Fruit fly (Drosophila melanogaster) whole organism, embryonic: Measurements from ENCODE around the gene Pat1.

ENCODE experiments used
- Atf-2 ChIP-seq: fragments of 200-800 bp; sonication (Bioruptor generic); optimal IDR thresholded peaks from 2 replicates; lab custom pipeline; 2016; ENCODE audit warnings: missing biosample characterization, missing genetic modification characterization
- Blimp-1 ChIP-seq: fragments of 200-800 bp; sonication (Bioruptor generic); optimal IDR thresholded peaks from 3 replicates; lab custom pipeline; 2018; ENCODE audit warnings: missing biosample characterization, missing genetic modification characterization, mild to moderate bottlenecking, moderate library complexity, missing genetic modification reagents
- CG12744 ChIP-seq: fragments of 200-800 bp; sonication (Bioruptor generic); optimal IDR thresholded peaks from 2 replicates; lab custom pipeline; 2016; ENCODE audit warnings: missing biosample characterization, missing genetic modification characterization
- CG12942 ChIP-seq: fragments of 200-800 bp; sonication (Bioruptor generic); optimal IDR thresholded peaks from 3 replicates; lab custom pipeline; 2016; ENCODE audit warnings: missing biosample characterization, missing genetic modification characterization
- CG13287 ChIP-seq: fragments of 200-800 bp; sonication (Bioruptor generic); IDR thresholded peaks from 2 replicates; pipeline ENCODE4 v1.3.6; 2022; ENCODE audit warnings: missing biosample characterization, missing genetic modification characterization; ENCODE audit not compliant: partially characterized antibody
- CG17385 ChIP-seq: fragments of 200-800 bp; sonication (Bioruptor generic); optimal IDR thresholded peaks from 3 replicates; lab custom pipeline; 2018; ENCODE audit warnings: missing biosample characterization, mild to moderate bottlenecking, missing genetic modification characterization
- CG31388 ChIP-seq: fragments of 200-800 bp; sonication (Bioruptor generic); optimal IDR thresholded peaks from 2 replicates; lab custom pipeline; 2016; ENCODE audit warnings: missing biosample characterization, missing genetic modification characterization
- CG34422 ChIP-seq: fragments of 200-800 bp; sonication (Bioruptor generic); IDR thresholded peaks from 3 replicates; pipeline ENCODE4 v1.3.6; 2022; ENCODE audit warnings: missing biosample characterization, missing genetic modification characterization
- CG6654 ChIP-seq: fragments of 200-800 bp; sonication (Bioruptor generic); optimal IDR thresholded peaks from 2 replicates; lab custom pipeline; 2017; ENCODE audit warnings: missing biosample characterization, mild to moderate bottlenecking, missing genetic modification characterization
- CG8924 ChIP-seq: fragments of 200-800 bp; optimal IDR thresholded peaks from 3 replicates; lab custom pipeline; 2019; ENCODE audit warnings: missing biosample characterization, mild to moderate bottlenecking, missing genetic modification characterization, moderate library complexity
- CG9797 ChIP-seq: fragments of 200-800 bp; sonication (Bioruptor generic); optimal IDR thresholded peaks from 3 replicates; lab custom pipeline; 2018; ENCODE audit warnings: missing biosample characterization, mild to moderate bottlenecking, missing genetic modification characterization
- CG9817 ChIP-seq: fragments of 200-800 bp; sonication (Bioruptor generic); optimal IDR thresholded peaks from 2 replicates; lab custom pipeline; 2018; ENCODE audit warnings: missing biosample characterization, mild to moderate bottlenecking, missing genetic modification characterization, moderate library complexity
- CoRest ChIP-seq: fragments of 200-800 bp; sonication (Bioruptor generic); optimal IDR thresholded peaks from 3 replicates; lab custom pipeline; 2018; ENCODE audit warnings: missing biosample characterization, mild to moderate bottlenecking, missing genetic modification characterization, moderate library complexity
- D19A ChIP-seq: fragments of 200-800 bp; optimal IDR thresholded peaks from 3 replicates; lab custom pipeline; 2019; ENCODE audit warnings: missing biosample characterization, mild to moderate bottlenecking, missing genetic modification characterization, moderate library complexity
- Dad ChIP-seq: fragments of 200-800 bp; sonication (Bioruptor generic); optimal IDR thresholded peaks from 3 replicates; lab custom pipeline; 2016; ENCODE audit warnings: missing biosample characterization, missing genetic modification characterization
- HmgD ChIP-seq: fragments of 200-800 bp; sonication (Bioruptor generic); optimal IDR thresholded peaks from 3 replicates; lab custom pipeline; 2016; ENCODE audit warnings: missing biosample characterization, missing genetic modification characterization
- Hmr ChIP-seq: fragments of 200-800 bp; sonication (Bioruptor generic); optimal IDR thresholded peaks from 3 replicates; lab custom pipeline; 2017; ENCODE audit warnings: mild to moderate bottlenecking, missing biosample characterization, missing genetic modification reagents, missing genetic modification characterization
- Hmx ChIP-seq: fragments of 200-800 bp; sonication (Bioruptor generic); optimal IDR thresholded peaks from 2 replicates; lab custom pipeline; 2016; ENCODE audit warnings: missing biosample characterization, missing genetic modification characterization
- Hr3 ChIP-seq: fragments of 200-800 bp; sonication (Bioruptor generic); optimal IDR thresholded peaks from 3 replicates; lab custom pipeline; 2016; ENCODE audit warnings: missing biosample characterization, missing genetic modification characterization
- Hsf ChIP-seq: fragments of 200-800 bp; sonication (Bioruptor generic); optimal IDR thresholded peaks from 3 replicates; lab custom pipeline; 2016; ENCODE audit warnings: missing biosample characterization, missing genetic modification characterization
- Lhr ChIP-seq: fragments of 200-800 bp; sonication (Bioruptor generic); optimal IDR thresholded peaks from 3 replicates; lab custom pipeline; 2017; ENCODE audit warnings: mild to moderate bottlenecking, missing biosample characterization, missing genetic modification reagents, missing genetic modification characterization
- MBD-R2 ChIP-seq: fragments of 200-800 bp; sonication (Bioruptor generic); IDR thresholded peaks from 2 replicates; pipeline ENCODE4 v1.3.6; 2022; ENCODE audit warnings: missing biosample characterization, missing genetic modification characterization
- Rx ChIP-seq: fragments of 200-800 bp; sonication (Bioruptor generic); IDR thresholded peaks from 2 replicates; pipeline ENCODE4 v1.3.6; 2022; ENCODE audit warnings: missing biosample characterization, missing genetic modification characterization
- Scr ChIP-seq: fragments of 200-800 bp; sonication (Bioruptor generic); IDR thresholded peaks from 2 replicates; pipeline ENCODE4 v1.3.6; 2022; ENCODE audit warnings: missing biosample characterization, missing genetic modification characterization; ENCODE audit not compliant: partially characterized antibody
- Sox102F ChIP-seq: fragments of 200-800 bp; sonication (Bioruptor generic); optimal IDR thresholded peaks from 2 replicates; lab custom pipeline; 2018; ENCODE audit warnings: missing biosample characterization, mild to moderate bottlenecking, missing genetic modification characterization, moderate library complexity
- Stat92E ChIP-seq, 3 experiments: fragments of >200 bp in 2 of 3; fragments of 200-800 bp in 1 of 3; sonication (Bioruptor generic) in 1 of 3; optimal IDR thresholded peaks; 2 replicates each; lab custom pipeline; 2017 to 2019; ENCODE audit warnings: missing biosample characterization in 3 of 3, missing genetic modification characterization in 3 of 3, mild to moderate bottlenecking in 1 of 3, moderate library complexity in 1 of 3
- Trl ChIP-seq, 3 experiments: fragments of >200 bp in 2 of 3; fragments of 200-800 bp in 1 of 3; sonication (Bioruptor generic) in 1 of 3; optimal IDR thresholded peaks; 2 replicates in 1 of 3; 3 replicates in 2 of 3; lab custom pipeline; 2016 to 2017; ENCODE audit warnings: missing biosample characterization in 1 of 3, missing genetic modification characterization in 1 of 3
- bcd ChIP-seq: fragments of 200-800 bp; sonication (Bioruptor generic); optimal IDR thresholded peaks from 2 replicates; lab custom pipeline; 2017; ENCODE audit warnings: missing biosample characterization, mild to moderate bottlenecking, missing genetic modification characterization
- bigmax ChIP-seq: fragments of 200-800 bp; sonication (Bioruptor generic); optimal IDR thresholded peaks from 2 replicates; lab custom pipeline; 2018; ENCODE audit warnings: missing biosample characterization, mild to moderate bottlenecking, missing genetic modification characterization
- hb ChIP-seq: fragments of 200-800 bp; sonication (Bioruptor generic); IDR thresholded peaks from 3 replicates; pipeline ENCODE4 v1.3.6; 2022; ENCODE audit warnings: missing biosample characterization, missing genetic modification characterization; ENCODE audit not compliant: partially characterized antibody
- insv ChIP-seq, 2 experiments: fragments of 200-800 bp; sonication (Bioruptor generic); optimal IDR thresholded peaks; 3 replicates each; lab custom pipeline; 2016 to 2018; ENCODE audit warnings: missing biosample characterization in 2 of 2, missing genetic modification characterization in 2 of 2
- odd ChIP-seq: fragments of 200-800 bp; sonication (Bioruptor generic); optimal IDR thresholded peaks from 2 replicates; lab custom pipeline; 2017; ENCODE audit warnings: missing biosample characterization, mild to moderate bottlenecking, missing genetic modification characterization
- pnt ChIP-seq: fragments of 200-800 bp; sonication (Bioruptor generic); optimal IDR thresholded peaks from 3 replicates; lab custom pipeline; 2016; ENCODE audit warnings: missing biosample characterization, missing genetic modification characterization
- ranshi ChIP-seq: fragments of 200-800 bp; sonication (Bioruptor generic); IDR thresholded peaks from 2 replicates; pipeline ENCODE4 v1.3.6; 2022; ENCODE audit warnings: missing biosample characterization, missing genetic modification characterization
- slou ChIP-seq: fragments of 200-800 bp; sonication (Bioruptor generic); optimal IDR thresholded peaks from 3 replicates; lab custom pipeline; 2016; ENCODE audit warnings: missing biosample characterization, missing genetic modification characterization
- sna ChIP-seq: fragments of 200-800 bp; sonication (Bioruptor generic); IDR thresholded peaks from 2 replicates; pipeline ENCODE4 v1.3.6; 2022; ENCODE audit warnings: missing biosample characterization, missing genetic modification characterization; ENCODE audit not compliant: partially characterized antibody
- sqz ChIP-seq: fragments of 200-800 bp; sonication (Bioruptor generic); optimal IDR thresholded peaks from 3 replicates; lab custom pipeline; 2018; ENCODE audit warnings: missing biosample characterization, mild to moderate bottlenecking, missing genetic modification characterization
- sr ChIP-seq: fragments of 200-800 bp; sonication (Bioruptor generic); IDR thresholded peaks from 3 replicates; pipeline ENCODE4 v1.3.6; 2022; ENCODE audit warnings: missing biosample characterization, missing genetic modification characterization
- tll ChIP-seq, 2 experiments: fragments of 200-800 bp in 1 of 2; fragments of >200 bp in 1 of 2; sonication (Bioruptor generic) in 1 of 2; optimal IDR thresholded peaks; 2 replicates each; lab custom pipeline; 2017 to 2019; ENCODE audit warnings: missing biosample characterization in 2 of 2, missing genetic modification characterization in 2 of 2, mild to moderate bottlenecking in 1 of 2, moderate library complexity in 1 of 2
- ttk ChIP-seq: fragments of 200-800 bp; sonication (Bioruptor generic); IDR thresholded peaks from 2 replicates; pipeline ENCODE4 v2.1.2; 2022; ENCODE audit warnings: missing biosample characterization, missing genetic modification characterization
- twi ChIP-seq: fragments of 200-800 bp; optimal IDR thresholded peaks from 2 replicates; lab custom pipeline; 2019; ENCODE audit warnings: missing biosample characterization, mild to moderate bottlenecking, missing genetic modification characterization, moderate library complexity
- unc-4 ChIP-seq: fragments of 200-800 bp; sonication (Bioruptor generic); IDR thresholded peaks from 2 replicates; pipeline ENCODE4 v1.3.6; 2022; ENCODE audit warnings: missing biosample characterization, missing genetic modification characterization; ENCODE audit not compliant: partially characterized antibody

Pat1 gene

DNA sequence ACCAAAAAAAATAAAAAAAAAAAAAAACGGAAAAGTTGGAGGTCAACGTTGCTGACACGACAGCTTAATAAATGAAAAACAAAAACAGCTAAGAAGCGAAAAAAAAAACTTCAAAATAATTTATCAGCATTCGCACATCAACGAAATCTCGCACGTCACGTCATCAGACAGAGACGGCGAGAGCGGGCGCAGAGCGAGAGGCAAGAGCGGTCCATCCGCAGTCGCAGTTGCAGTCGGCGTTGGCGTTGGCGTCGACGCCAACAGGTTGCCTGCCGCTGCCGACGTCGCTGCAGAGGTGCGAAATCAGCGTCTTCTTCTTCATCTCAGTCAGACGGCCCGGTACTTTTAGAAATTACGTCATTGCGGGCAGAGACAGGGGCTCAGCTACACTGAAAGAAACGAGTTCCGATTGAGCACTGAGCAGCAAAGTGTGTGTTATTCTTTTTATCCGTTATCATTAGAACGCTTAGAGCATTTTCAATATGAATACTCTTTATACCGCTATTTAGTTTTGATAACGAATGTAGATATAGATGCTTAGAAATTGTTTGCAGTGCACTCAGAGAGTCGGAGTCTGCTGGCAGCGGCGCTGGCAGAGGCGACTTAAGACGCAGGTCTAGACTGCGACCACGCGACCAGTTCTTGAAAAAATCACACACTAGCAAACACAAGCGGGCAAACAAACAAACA, 41.0 kb upstream of the Pat1 start (continued):
- TF ChIP-seq Trl (optimal IDR thresholded peaks at IDR 0.05; lab: Kevin White, UChicago) = no peak
- TF ChIP-seq Trl (GFP tag; optimal IDR thresholded peaks at IDR 0.05; lab: Kevin White, UChicago) = peak; percentile 95
- peak; percentile 86 for TF ChIP-seq Hr3 (GFP tag; lab: Kevin White, UChicago)
- TF ChIP-seq sqz (GFP tag; lab: Kevin White, UChicago) = peak; percentile 85
- TF ChIP-seq Atf-2 (GFP tag; lab: Kevin White, UChicago) = peak; percentile 86
- TF ChIP-seq tll (GFP tag; optimal IDR thresholded peaks at IDR 0.05; lab: Kevin White, UChicago) = peak in 1 of 2 experiments; percentile 63
- peak; percentile 82 for TF ChIP-seq slou (GFP tag; lab: Kevin White, UChicago)
- TF ChIP-seq CG9797 (GFP tag; lab: Kevin White, UChicago) = peak; percentile 36
- no peak for TF ChIP-seq Scr (GFP tag; lab: Robert Waterston, UW)
- peak; percentile 92 for TF ChIP-seq Blimp-1 (GFP tag; lab: Kevin White, UChicago)
- TF ChIP-seq ttk (GFP tag; lab: Robert Waterston, UW) = peak; percentile 94
- peak; percentile 94 for TF ChIP-seq Rx
- peak; percentile 94 for TF ChIP-seq CG8924 (tag; lab: Kevin White, UChicago)
- peak; percentile 96 for TF ChIP-seq bcd (GFP tag; lab: Kevin White, UChicago)
- peak; percentile 87 for TF ChIP-seq CG6654 (GFP tag; lab: Kevin White, UChicago)
- TF ChIP-seq CG12744 (GFP tag; lab: Kevin White, UChicago) = peak; percentile 97
- peak; percentile 96 for TF ChIP-seq ranshi (GFP tag; lab: Robert Waterston, UW)
- TF ChIP-seq Stat92E (GFP tag; optimal IDR thresholded peaks at IDR 0.05; lab: Kevin White, UChicago) = peak in 1 of 3 experiments; percentile 66
- peak; percentile 94 for TF ChIP-seq CG17385
- no peak for TF ChIP-seq sna
- no peak for TF ChIP-seq hb (GFP tag; lab: Robert Waterston, UW)
- peak; percentile 90 for TF ChIP-seq CG12942 (GFP tag; lab: Kevin White, UChicago)
- TF ChIP-seq sr (GFP tag; lab: Robert Waterston, UW) = peak; percentile 70; the same call in 1 of the 3 replicates
- peak; percentile 94 for TF ChIP-seq Hmr
- peak; percentile 95 for TF ChIP-seq MBD-R2
- peak; percentile 94 for TF ChIP-seq HmgD (GFP tag; lab: Kevin White, UChicago)
- no peak for TF ChIP-seq CG13287 (GFP tag; lab: Robert Waterston, UW)
- peak; percentile 90 for TF ChIP-seq Sox102F (GFP tag; lab: Kevin White, UChicago)
- TF ChIP-seq insv (GFP tag; optimal IDR thresholded peaks at IDR 0.05; lab: Kevin White, UChicago) = peak; percentile 37 to 62
- peak; percentile 93 for TF ChIP-seq Dad
- TF ChIP-seq twi (tag; lab: Kevin White, UChicago) = peak; percentile 84
- TF ChIP-seq Hmx = peak; percentile 72
- peak; percentile 88 for TF ChIP-seq odd (GFP tag; lab: Kevin White, UChicago)
- peak; percentile 95 for TF ChIP-seq Hsf
- peak; percentile 94 for TF ChIP-seq CoRest (tag; lab: Kevin White, UChicago)
- TF ChIP-seq pnt (GFP tag; lab: Kevin White, UChicago) = peak; percentile 94
- peak; percentile 97 for TF ChIP-seq CG34422 (GFP tag; lab: Robert Waterston, UW)
- peak; percentile 91 for TF ChIP-seq CG31388 (GFP tag; lab: Kevin White, UChicago)
- TF ChIP-seq Lhr (GFP tag; lab: Kevin White, UChicago) = peak; percentile 73
- TF ChIP-seq bigmax (GFP tag; lab: Kevin White, UChicago) = peak; percentile 76
- peak; percentile 90 for TF ChIP-seq D19A (tag; lab: Kevin White, UChicago)
- peak; percentile 94 for TF ChIP-seq CG9817 (tag; lab: Kevin White, UChicago)
- TF ChIP-seq unc-4 (GFP tag; lab: Robert Waterston, UW) = no peak
- TF ChIP-seq, all 482 proteins: peak for 428
